Fruit fly (Drosophila melanogaster) whole organism, embryonic: Measurements from ENCODE around the gene CG44838.

Experiments used
- B-H2 ChIP-seq: fragments of 200-800 bp; sonication (Bioruptor generic); optimal IDR thresholded peaks from 2 replicates; lab custom pipeline; 2018; ENCODE audit warnings: missing biosample characterization, mild to moderate bottlenecking, missing genetic modification characterization
- CG10321 ChIP-seq: fragments of 200-800 bp; sonication (Bioruptor generic); IDR thresholded peaks from 2 replicates; pipeline ENCODE4 v1.3.6; 2022; ENCODE audit warnings: missing biosample characterization, missing genetic modification characterization
- CG11085 ChIP-seq: fragments of 200-800 bp; sonication (Bioruptor generic); IDR thresholded peaks from 2 replicates; pipeline ENCODE4 v1.3.6; 2022; ENCODE audit warnings: missing biosample characterization, missing genetic modification characterization
- CG11723 ChIP-seq: fragments of 200-800 bp; sonication (Bioruptor generic); optimal IDR thresholded peaks from 2 replicates; lab custom pipeline; 2017; ENCODE audit warnings: missing biosample characterization, mild to moderate bottlenecking, missing genetic modification characterization
- CG13287 ChIP-seq: fragments of 200-800 bp; sonication (Bioruptor generic); IDR thresholded peaks from 2 replicates; pipeline ENCODE4 v1.3.6; 2022; ENCODE audit warnings: missing biosample characterization, missing genetic modification characterization; ENCODE audit not compliant: partially characterized antibody
- CG13296 ChIP-seq: fragments of 200-800 bp; sonication (Bioruptor generic); optimal IDR thresholded peaks from 3 replicates; lab custom pipeline; 2018; ENCODE audit warnings: missing biosample characterization, mild to moderate bottlenecking, missing genetic modification characterization
- CG15696 ChIP-seq: fragments of 200-800 bp; sonication (Bioruptor generic); optimal IDR thresholded peaks from 2 replicates; lab custom pipeline; 2019; ENCODE audit warnings: missing biosample characterization, mild to moderate bottlenecking, missing genetic modification characterization, moderate library complexity
- CG16779 ChIP-seq: fragments of 200-800 bp; sonication (Bioruptor generic); IDR thresholded peaks from 2 replicates; pipeline ENCODE4 v1.3.6; 2022; ENCODE audit warnings: missing biosample characterization, missing genetic modification characterization
- CG17361 ChIP-seq: fragments of 200-800 bp; sonication (Bioruptor generic); IDR thresholded peaks from 3 replicates; pipeline ENCODE4 v1.3.6; 2022; ENCODE audit warnings: missing biosample characterization, missing genetic modification characterization
- CG17912 ChIP-seq: fragments of 200-800 bp; sonication (Bioruptor generic); optimal IDR thresholded peaks from 2 replicates; lab custom pipeline; 2018; ENCODE audit warnings: missing biosample characterization, mild to moderate bottlenecking, missing genetic modification characterization
- CG2116 ChIP-seq: fragments of 200-800 bp; sonication (Bioruptor generic); optimal IDR thresholded peaks from 3 replicates; lab custom pipeline; 2018; ENCODE audit warnings: missing biosample characterization, mild to moderate bottlenecking, missing genetic modification characterization
- CG3281 ChIP-seq: fragments of 200-800 bp; sonication (Bioruptor generic); optimal IDR thresholded peaks from 3 replicates; lab custom pipeline; 2017; ENCODE audit warnings: missing biosample characterization, mild to moderate bottlenecking, missing genetic modification characterization
- CG4730 ChIP-seq: fragments of 200-800 bp; sonication (Bioruptor generic); IDR thresholded peaks from 2 replicates; pipeline ENCODE4 v1.3.6; 2022; ENCODE audit warnings: missing biosample characterization, missing genetic modification characterization
- CG7271 ChIP-seq: fragments of 200-800 bp; sonication (Bioruptor generic); optimal IDR thresholded peaks from 2 replicates; lab custom pipeline; 2018; ENCODE audit warnings: missing biosample characterization, mild to moderate bottlenecking, missing genetic modification characterization, moderate library complexity
- CG7372 ChIP-seq: fragments of 200-800 bp; sonication (Bioruptor generic); IDR thresholded peaks from 2 replicates; pipeline ENCODE4 v1.3.6; 2022; ENCODE audit warnings: missing biosample characterization, missing genetic modification characterization
- CG8290 ChIP-seq, 3 experiments: fragments of 200-800 bp; sonication (Bioruptor generic); optimal IDR thresholded peaks; 2 replicates each; lab custom pipeline; 2016 to 2019; ENCODE audit warnings: missing biosample characterization in 3 of 3, missing genetic modification characterization in 3 of 3, mild to moderate bottlenecking in 2 of 3, moderate library complexity in 1 of 3
- CHES-1-like ChIP-seq: fragments of 200-800 bp; sonication (Bioruptor generic); optimal IDR thresholded peaks from 2 replicates; lab custom pipeline; 2016; ENCODE audit warnings: missing biosample characterization, missing genetic modification characterization
- CoRest ChIP-seq: fragments of 200-800 bp; sonication (Bioruptor generic); optimal IDR thresholded peaks from 3 replicates; lab custom pipeline; 2018; ENCODE audit warnings: missing biosample characterization, mild to moderate bottlenecking, missing genetic modification characterization, moderate library complexity
- D ChIP-seq, 2 experiments: fragments of 200-800 bp in 1 of 2; fragments of >200 bp in 1 of 2; sonication (Bioruptor generic) in 1 of 2; optimal IDR thresholded peaks; 2 replicates in 1 of 2; 3 replicates in 1 of 2; lab custom pipeline; 2017; ENCODE audit warnings: mild to moderate bottlenecking in 1 of 2, missing biosample characterization in 1 of 2, missing genetic modification characterization in 1 of 2, missing genetic modification reagents in 1 of 2
- E2f1 ChIP-seq: fragments of 200-800 bp; sonication (Bioruptor generic); IDR thresholded peaks from 2 replicates; pipeline ENCODE4 v1.3.6; 2022; ENCODE audit warnings: missing biosample characterization, missing genetic modification characterization
- ERR ChIP-seq: fragments of 200-800 bp; sonication (Bioruptor generic); optimal IDR thresholded peaks from 2 replicates; lab custom pipeline; 2016; ENCODE audit warnings: missing biosample characterization, missing genetic modification characterization
- Gug ChIP-seq: fragments of 200-800 bp; sonication (Bioruptor generic); IDR thresholded peaks from 4 replicates; pipeline ENCODE4 v1.3.6; 2022; ENCODE audit warnings: missing biosample characterization, missing genetic modification characterization
- HLH4C ChIP-seq: fragments of 200-800 bp; sonication (Bioruptor generic); IDR thresholded peaks from 3 replicates; pipeline ENCODE4 v1.3.6; 2022; ENCODE audit warnings: missing biosample characterization, missing genetic modification characterization; ENCODE audit not compliant: partially characterized antibody
- Hand ChIP-seq: fragments of 200-800 bp; sonication (Bioruptor generic); optimal IDR thresholded peaks from 2 replicates; lab custom pipeline; 2017; ENCODE audit warnings: mild to moderate bottlenecking, missing biosample characterization, missing genetic modification reagents, missing genetic modification characterization
- Hr51 ChIP-seq, 2 experiments: fragments of 200-800 bp; sonication (Bioruptor generic); optimal IDR thresholded peaks; 2 replicates in 1 of 2; 3 replicates in 1 of 2; lab custom pipeline; 2016 to 2018; ENCODE audit warnings: missing biosample characterization in 2 of 2, missing genetic modification characterization in 2 of 2, mild to moderate bottlenecking in 1 of 2, moderate library complexity in 1 of 2
- Mad ChIP-seq: fragments of 200-800 bp; sonication (Bioruptor generic); optimal IDR thresholded peaks from 2 replicates; lab custom pipeline; 2016; ENCODE audit warnings: missing biosample characterization, missing genetic modification characterization
- Ptx1 ChIP-seq: fragments of 200-800 bp; sonication (Bioruptor generic); IDR thresholded peaks from 2 replicates; pipeline ENCODE4 v1.3.6; 2022; ENCODE audit warnings: missing biosample characterization, missing genetic modification characterization
- Scr ChIP-seq: fragments of 200-800 bp; sonication (Bioruptor generic); IDR thresholded peaks from 2 replicates; pipeline ENCODE4 v1.3.6; 2022; ENCODE audit warnings: missing biosample characterization, missing genetic modification characterization; ENCODE audit not compliant: partially characterized antibody
- Sox100B ChIP-seq: fragments of 200-800 bp; sonication (Bioruptor generic); optimal IDR thresholded peaks from 3 replicates; lab custom pipeline; 2018; ENCODE audit warnings: missing biosample characterization, mild to moderate bottlenecking, missing genetic modification characterization
- Ssrp ChIP-seq: fragments of 200-800 bp; sonication (Bioruptor generic); optimal IDR thresholded peaks from 2 replicates; lab custom pipeline; 2018; ENCODE audit warnings: missing biosample characterization, mild to moderate bottlenecking, missing genetic modification characterization, moderate library complexity
- cato ChIP-seq: fragments of 200-800 bp; sonication (Bioruptor generic); optimal IDR thresholded peaks from 2 replicates; lab custom pipeline; 2016; ENCODE audit warnings: missing biosample characterization, missing genetic modification characterization, borderline replicate concordance
- chinmo ChIP-seq: fragments of 200-800 bp; sonication (Bioruptor generic); IDR thresholded peaks from 4 replicates; pipeline ENCODE4 v1.3.6; 2022; ENCODE audit warnings: missing biosample characterization, missing genetic modification characterization; ENCODE audit not compliant: partially characterized antibody
- cwo ChIP-seq: fragments of 200-800 bp; sonication (Bioruptor generic); optimal IDR thresholded peaks from 3 replicates; lab custom pipeline; 2017; ENCODE audit warnings: missing biosample characterization, missing genetic modification characterization, mild to moderate bottlenecking, moderate library complexity, missing genetic modification reagents
- dati ChIP-seq: fragments of 200-800 bp; sonication (Bioruptor generic); IDR thresholded peaks from 2 replicates; pipeline ENCODE4 v1.3.6; 2022; ENCODE audit warnings: missing biosample characterization, missing genetic modification characterization
- dimm ChIP-seq: fragments of 200-800 bp; sonication (Bioruptor generic); IDR thresholded peaks from 2 replicates; pipeline ENCODE4 v1.3.6; 2022; ENCODE audit warnings: missing biosample characterization, missing genetic modification characterization
- dmrt11E ChIP-seq: fragments of 200-800 bp; sonication (Bioruptor generic); optimal IDR thresholded peaks from 3 replicates; lab custom pipeline; 2018; ENCODE audit warnings: missing biosample characterization, mild to moderate bottlenecking, missing genetic modification characterization, moderate library complexity
- gem ChIP-seq: fragments of 200-800 bp; sonication (Bioruptor generic); optimal IDR thresholded peaks from 2 replicates; lab custom pipeline; 2019; ENCODE audit warnings: missing biosample characterization, mild to moderate bottlenecking, missing genetic modification characterization, moderate library complexity
- gsb-n ChIP-seq: fragments of 200-800 bp; sonication (Bioruptor generic); optimal IDR thresholded peaks from 3 replicates; lab custom pipeline; 2018; ENCODE audit warnings: missing biosample characterization, mild to moderate bottlenecking, missing genetic modification characterization
- ken ChIP-seq: fragments of 200-800 bp; sonication (Bioruptor generic); IDR thresholded peaks from 3 replicates; pipeline ENCODE4 v1.3.6; 2022; ENCODE audit warnings: missing biosample characterization, missing genetic modification characterization
- lbe ChIP-seq: fragments of 200-800 bp; sonication (Bioruptor generic); optimal IDR thresholded peaks from 2 replicates; lab custom pipeline; 2016; ENCODE audit warnings: missing biosample characterization, mild to moderate bottlenecking, missing genetic modification characterization
- maf-S ChIP-seq: fragments of 200-800 bp; sonication (Bioruptor generic); optimal IDR thresholded peaks from 2 replicates; lab custom pipeline; 2016; ENCODE audit warnings: missing biosample characterization, missing genetic modification characterization
- phol ChIP-seq: fragments of 200-800 bp; sonication (Bioruptor generic); optimal IDR thresholded peaks from 3 replicates; lab custom pipeline; 2018; ENCODE audit warnings: missing biosample characterization, mild to moderate bottlenecking, missing genetic modification characterization, moderate library complexity
- sc ChIP-seq, 3 experiments: fragments of >200 bp in 2 of 3; fragments of 200-800 bp in 1 of 3; sonication (Bioruptor generic) in 1 of 3; optimal IDR thresholded peaks; 2 replicates in 2 of 3; 3 replicates in 1 of 3; lab custom pipeline; 2017; ENCODE audit warnings: mild to moderate bottlenecking in 1 of 3, missing biosample characterization in 1 of 3, missing genetic modification characterization in 1 of 3, missing genetic modification reagents in 1 of 3
- slbo ChIP-seq: fragments of 200-800 bp; sonication (Bioruptor generic); IDR thresholded peaks from 2 replicates; pipeline ENCODE4 v1.3.6; 2022; ENCODE audit warnings: missing biosample characterization, missing genetic modification characterization
- tna ChIP-seq: fragments of 200-800 bp; sonication (Bioruptor generic); IDR thresholded peaks from 2 replicates; pipeline ENCODE4 v1.3.6; 2022; ENCODE audit warnings: missing biosample characterization, missing genetic modification characterization; ENCODE audit not compliant: partially characterized antibody
- trh ChIP-seq: fragments of 200-800 bp; sonication (Bioruptor generic); optimal IDR thresholded peaks from 2 replicates; lab custom pipeline; 2016; ENCODE audit warnings: missing biosample characterization, missing genetic modification characterization
- tup ChIP-seq: fragments of 200-800 bp; sonication (Bioruptor generic); optimal IDR thresholded peaks from 2 replicates; lab custom pipeline; 2016; ENCODE audit warnings: missing biosample characterization, mild to moderate bottlenecking, missing genetic modification characterization, moderate library complexity
- vfl ChIP-seq: fragments of 200-800 bp; sonication (Bioruptor generic); optimal IDR thresholded peaks from 2 replicates; lab custom pipeline; 2016; ENCODE audit warnings: missing biosample characterization, missing genetic modification characterization
- vvl ChIP-seq: fragments of 200-800 bp; sonication (Bioruptor generic); IDR thresholded peaks from 2 replicates; pipeline ENCODE4 v1.3.6; 2022; ENCODE audit warnings: missing biosample characterization, missing genetic modification characterization

CG44838 gene

DNA sequence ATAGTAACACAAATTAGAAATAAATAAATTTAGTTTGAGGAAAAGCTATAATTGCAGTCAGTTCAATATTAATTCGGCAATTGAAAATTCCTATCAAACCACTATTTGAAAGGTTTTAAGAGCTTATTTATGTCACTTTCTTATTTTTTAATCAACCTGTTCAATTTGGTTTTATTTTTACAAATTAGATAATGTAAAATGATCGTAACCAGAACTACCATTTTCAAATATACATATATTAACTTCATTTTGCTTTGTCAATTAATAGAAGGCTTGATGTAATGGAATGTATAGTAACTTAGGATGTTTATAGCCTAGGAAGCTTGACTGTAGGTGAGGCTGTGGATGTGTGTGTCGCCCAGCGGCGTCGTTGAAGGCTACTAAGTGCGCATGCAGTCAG is 5.7 kb downstream of the CG44838 start (continued):
- TF ChIP-seq CG2116 (GFP tag; lab: Kevin White, UChicago), result no peak
- no peak for TF ChIP-seq tup (GFP tag; lab: Kevin White, UChicago)
- TF ChIP-seq Mad, result no peak
- peak; percentile 29 for TF ChIP-seq cwo (GFP tag; lab: Kevin White, UChicago)
- TF ChIP-seq lbe (GFP tag; lab: Kevin White, UChicago), result no peak
- no peak for TF ChIP-seq ken (GFP tag; lab: Robert Waterston, UW)
- no peak for TF ChIP-seq maf-S (GFP tag; lab: Kevin White, UChicago)
- TF ChIP-seq ERR (GFP tag; lab: Kevin White, UChicago), result no peak
- peak; percentile 39 for TF ChIP-seq phol (tag; lab: Kevin White, UChicago)
- no peak for TF ChIP-seq HLH4C
- no peak for TF ChIP-seq chinmo (GFP tag; lab: Robert Waterston, UW)
- TF ChIP-seq Hr51 (GFP tag; optimal IDR thresholded peaks at IDR 0.05; lab: Kevin White, UChicago), result peak in 1 of 2 experiments; percentile 43
- TF ChIP-seq CG11085 (GFP tag; lab: Robert Waterston, UW), result no peak
- TF ChIP-seq CG10321 (GFP tag; lab: Robert Waterston, UW), result no peak
- TF ChIP-seq CG7271, result no peak
- TF ChIP-seq Hand (GFP tag; lab: Kevin White, UChicago), result peak; percentile 54
- no peak for TF ChIP-seq CG13287 (GFP tag; lab: Robert Waterston, UW)
- no peak for TF ChIP-seq tna (GFP tag; lab: Robert Waterston, UW)
- no peak for TF ChIP-seq D (optimal IDR thresholded peaks at IDR 0.05; lab: Kevin White, UChicago)
- TF ChIP-seq D (GFP tag; optimal IDR thresholded peaks at IDR 0.05; lab: Kevin White, UChicago), result no peak
- no peak for TF ChIP-seq sc (optimal IDR thresholded peaks at IDR 0.05; lab: Kevin White, UChicago)
- no peak for TF ChIP-seq sc (GFP tag; optimal IDR thresholded peaks at IDR 0.05; lab: Kevin White, UChicago)
- no peak for TF ChIP-seq dmrt11E
- no peak for TF ChIP-seq vvl (GFP tag; lab: Robert Waterston, UW)
- TF ChIP-seq CoRest (tag; lab: Kevin White, UChicago), result peak; percentile 17
- no peak for TF ChIP-seq CG15696
- no peak for TF ChIP-seq CG11723 (GFP tag; lab: Kevin White, UChicago)
- TF ChIP-seq Sox100B, result peak; percentile 15
- TF ChIP-seq vfl, result no peak
- TF ChIP-seq CG8290 (GFP tag; optimal IDR thresholded peaks at IDR 0.05; lab: Kevin White, UChicago), result no peak
- TF ChIP-seq CG8290 (tag; optimal IDR thresholded peaks at IDR 0.05; lab: Kevin White, UChicago), result no peak
- TF ChIP-seq E2f1 (GFP tag; lab: Robert Waterston, UW), result no peak
- TF ChIP-seq CG7372, result no peak
- peak; percentile 42; the same call in 1 of the 3 replicates for TF ChIP-seq CG17361 (GFP tag; lab: Robert Waterston, UW)
- TF ChIP-seq CG17912, result no peak
- TF ChIP-seq Ptx1, result 0 out of 2 replicates have a peak, but pooled peaks have one; percentile 23
- no peak for TF ChIP-seq Scr (GFP tag; lab: Robert Waterston, UW)
- TF ChIP-seq CHES-1-like (GFP tag; lab: Kevin White, UChicago), result no peak
- peak; percentile 38 for TF ChIP-seq CG3281
- no peak for TF ChIP-seq gsb-n (tag; lab: Kevin White, UChicago)
- TF ChIP-seq gem (tag; lab: Kevin White, UChicago), result peak; percentile 64
- no peak for TF ChIP-seq CG16779
- TF ChIP-seq Gug (GFP tag; lab: Robert Waterston, UW), result no peak
- TF ChIP-seq trh (GFP tag; lab: Kevin White, UChicago), result no peak
- no peak for TF ChIP-seq slbo (GFP tag; lab: Robert Waterston, UW)
- no peak for TF ChIP-seq cato
- peak; percentile 17 for TF ChIP-seq Ssrp (tag; lab: Kevin White, UChicago)
- no peak for TF ChIP-seq CG4730 (GFP tag; lab: Robert Waterston, UW)
- TF ChIP-seq dimm (GFP tag; lab: Robert Waterston, UW), result no peak
- no peak for TF ChIP-seq B-H2 (GFP tag; lab: Kevin White, UChicago)
- TF ChIP-seq dati, result no peak
- TF ChIP-seq CG13296 (GFP tag; lab: Kevin White, UChicago), result peak; percentile 22
